Fruit fly (Drosophila melanogaster): ENCODE measurements around the gene CG6696.
A peak's percentile ranks its signal among the peaks of the same experiment; 100 is the strongest.

The CG6696 gene

DNA sequence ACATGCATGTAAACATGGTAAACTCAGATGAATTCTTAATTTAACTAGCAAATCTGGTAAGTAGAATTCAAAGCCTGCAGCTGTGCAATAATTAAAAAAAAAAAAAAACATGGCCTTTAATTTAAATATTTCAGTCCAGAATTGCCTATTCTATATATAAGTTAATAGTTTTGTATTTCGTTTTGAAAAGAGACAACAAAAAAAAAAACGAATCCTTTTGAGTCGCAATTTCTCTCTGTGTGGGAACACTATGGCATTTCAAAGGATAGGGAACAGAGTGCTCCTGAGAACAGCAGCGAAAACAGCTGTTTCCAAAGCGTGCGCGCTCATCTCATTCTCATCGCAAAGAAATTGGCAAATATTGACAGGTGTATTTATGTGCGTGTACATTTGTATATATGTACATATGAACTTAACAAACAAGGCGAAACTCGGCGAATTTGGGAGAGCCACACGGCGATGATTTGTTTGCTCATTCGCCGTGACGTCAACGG is 16.2 kb downstream of the CG6696 start (continued):
- peak; percentile 40 for TF ChIP-seq CG1603 (tag; optimal IDR thresholded peaks at IDR 0.05)
- TF ChIP-seq Six4 (GFP tag; optimal IDR thresholded peaks at IDR 0.05) = peak; percentile 38
- TF ChIP-seq zen (tag; optimal IDR thresholded peaks at IDR 0.05) = no peak
- peak; percentile 35 for TF ChIP-seq CG33557 (GFP tag; optimal IDR thresholded peaks at IDR 0.05)
- peak; percentile 29 for TF ChIP-seq jumu (GFP tag; optimal IDR thresholded peaks at IDR 0.05)
- TF ChIP-seq pros (GFP tag; optimal IDR thresholded peaks at IDR 0.05) = no peak
- no peak for TF ChIP-seq tap (tag; optimal IDR thresholded peaks at IDR 0.05)
- peak; percentile 56 for TF ChIP-seq ind (GFP tag; optimal IDR thresholded peaks at IDR 0.05)
- no peak for TF ChIP-seq HLH3B (GFP tag; IDR thresholded peaks at IDR 0.05)
- no peak for TF ChIP-seq CG31388 (GFP tag; optimal IDR thresholded peaks at IDR 0.05)
- peak; percentile 72 for TF ChIP-seq HHEX (GFP tag; optimal IDR thresholded peaks at IDR 0.05)
- TF ChIP-seq Ravus (GFP tag; IDR thresholded peaks at IDR 0.05) = no peak
- no peak for TF ChIP-seq pan (optimal IDR thresholded peaks at IDR 0.05)
- TF ChIP-seq pan (GFP tag; optimal IDR thresholded peaks at IDR 0.05 in 1 of 2, IDR thresholded peaks at IDR 0.05 in 1 of 2) = no peak
- no peak for TF ChIP-seq CG17568 (GFP tag; optimal IDR thresholded peaks at IDR 0.05)
- TF ChIP-seq CG32772 (GFP tag; IDR thresholded peaks at IDR 0.05) = peak; percentile 41; the same call in 1 of the 2 replicates
- TF ChIP-seq phol (tag; optimal IDR thresholded peaks at IDR 0.05) = peak; percentile 73
- no peak for TF ChIP-seq Bteb2 (GFP tag; optimal IDR thresholded peaks at IDR 0.05)
- peak; percentile 53 for TF ChIP-seq CG17385 (GFP tag; optimal IDR thresholded peaks at IDR 0.05)
- no peak for TF ChIP-seq sc (optimal IDR thresholded peaks at IDR 0.05)
- peak; percentile 27 for TF ChIP-seq sc (GFP tag; optimal IDR thresholded peaks at IDR 0.05)
- 0 out of 2 replicates have a peak, but pooled peaks have one; percentile 25 for TF ChIP-seq CG10959 (GFP tag; IDR thresholded peaks at IDR 0.05)
- no peak for TF ChIP-seq unc-4 (GFP tag; IDR thresholded peaks at IDR 0.05; ENCODE audit: partially characterized antibody)
- TF ChIP-seq YL-1 (GFP tag; optimal IDR thresholded peaks at IDR 0.05) = no peak
- TF ChIP-seq BtbVII (GFP tag; optimal IDR thresholded peaks at IDR 0.05) = peak; percentile 54
- peak; percentile 6 for TF ChIP-seq gro (GFP tag; optimal IDR thresholded peaks at IDR 0.05)
- TF ChIP-seq CG34224 (GFP tag; IDR thresholded peaks at IDR 0.05; ENCODE audit: partially characterized antibody) = no peak
- 0 out of 3 replicates have a peak, but pooled peaks have one; percentile 22 for TF ChIP-seq croc (GFP tag; conservative IDR thresholded peaks at IDR 0.05)
- peak; percentile 37 for TF ChIP-seq CG16815 (GFP tag; optimal IDR thresholded peaks at IDR 0.05)
- peak; percentile 45 for TF ChIP-seq ewg (GFP tag; optimal IDR thresholded peaks at IDR 0.05)
- no peak for TF ChIP-seq inv (GFP tag; IDR thresholded peaks at IDR 0.05; ENCODE audit: partially characterized antibody)
- peak; percentile 49 for TF ChIP-seq CG8924 (tag; optimal IDR thresholded peaks at IDR 0.05)
- 0 out of 3 replicates have a peak, but pooled peaks have one; percentile 30 for TF ChIP-seq ase (GFP tag; IDR thresholded peaks at IDR 0.05)
- peak; percentile 30; the same call in 1 of the 2 replicates for TF ChIP-seq E2f2 (GFP tag; IDR thresholded peaks at IDR 0.05)
- TF ChIP-seq CrebB (tag; optimal IDR thresholded peaks at IDR 0.05) = peak; percentile 63
- no peak for TF ChIP-seq CG15073 (GFP tag; optimal IDR thresholded peaks at IDR 0.05)
- peak; percentile 6 for TF ChIP-seq salm (tag; optimal IDR thresholded peaks at IDR 0.05)
- TF ChIP-seq tna (GFP tag; IDR thresholded peaks at IDR 0.05; ENCODE audit: partially characterized antibody) = no peak
- TF ChIP-seq CG12219 (GFP tag; optimal IDR thresholded peaks at IDR 0.05) = peak; percentile 12
- peak; percentile 23 for TF ChIP-seq CG2202 (tag; optimal IDR thresholded peaks at IDR 0.05)
- TF ChIP-seq crp (GFP tag; optimal IDR thresholded peaks at IDR 0.05) = peak in 1 of 2 experiments; percentile 44
- peak; percentile 32 for TF ChIP-seq scrt (GFP tag; optimal IDR thresholded peaks at IDR 0.05)
- TF ChIP-seq otp (GFP tag; IDR thresholded peaks at IDR 0.05) = no peak
- TF ChIP-seq CG1024 (GFP tag; IDR thresholded peaks at IDR 0.05) = no peak; the same call in 1 of the 2 replicates
- TF ChIP-seq sr (GFP tag; IDR thresholded peaks at IDR 0.05) = no peak; the same call in 2 of the 3 replicates
- TF ChIP-seq CG14965 (GFP tag; optimal IDR thresholded peaks at IDR 0.05; ENCODE audit: borderline replicate concordance) = no peak
- no peak for TF ChIP-seq Doc3 (GFP tag; IDR thresholded peaks at IDR 0.05; ENCODE audit: partially characterized antibody)
- TF ChIP-seq HLH4C (GFP tag; IDR thresholded peaks at IDR 0.05; ENCODE audit: partially characterized antibody) = no peak
- TF ChIP-seq lmd (GFP tag; IDR thresholded peaks at IDR 0.05) = peak; percentile 66
- TF ChIP-seq CG3065 (GFP tag; optimal IDR thresholded peaks at IDR 0.05) = no peak

Measured in whole organism, embryonic.